Worm (Caenorhabditis elegans) whole organism, mixed stage, embryonic: ENCODE results near the gene R08D7.4.

Experiments used
- ceh-39 ChIP-seq: fragments of 150-350 bp; optimal IDR thresholded peaks from 2 replicates; lab custom pipeline; 2014; ENCODE audit warnings: missing biosample characterization, missing genetic modification characterization
- lin-13 ChIP-seq: fragments of 150-350 bp; optimal IDR thresholded peaks from 2 replicates; lab custom pipeline; 2014; ENCODE audit warnings: missing biosample characterization, missing genetic modification characterization
- nhr-28 ChIP-seq: fragments of 150-350 bp; optimal IDR thresholded peaks from 2 replicates; lab custom pipeline; 2014; ENCODE audit warnings: missing biosample characterization, missing genetic modification characterization
- nhr-76 ChIP-seq: sonication (generic microtip); optimal IDR thresholded peaks from 2 replicates; lab custom pipeline; 2017; ENCODE audit warnings: missing biosample characterization, missing genetic modification characterization
- sem-2 ChIP-seq: fragments of 200-800 bp; sonication (Bioruptor generic); optimal IDR thresholded peaks from 2 replicates; lab custom pipeline; 2018; ENCODE audit warnings: mild to moderate bottlenecking, missing genetic modification characterization, missing compliant biosample characterization
- ztf-11 ChIP-seq: fragments of 150-350 bp; optimal IDR thresholded peaks from 2 replicates; lab custom pipeline; 2014; ENCODE audit warnings: missing biosample characterization, missing genetic modification characterization

DNA sequence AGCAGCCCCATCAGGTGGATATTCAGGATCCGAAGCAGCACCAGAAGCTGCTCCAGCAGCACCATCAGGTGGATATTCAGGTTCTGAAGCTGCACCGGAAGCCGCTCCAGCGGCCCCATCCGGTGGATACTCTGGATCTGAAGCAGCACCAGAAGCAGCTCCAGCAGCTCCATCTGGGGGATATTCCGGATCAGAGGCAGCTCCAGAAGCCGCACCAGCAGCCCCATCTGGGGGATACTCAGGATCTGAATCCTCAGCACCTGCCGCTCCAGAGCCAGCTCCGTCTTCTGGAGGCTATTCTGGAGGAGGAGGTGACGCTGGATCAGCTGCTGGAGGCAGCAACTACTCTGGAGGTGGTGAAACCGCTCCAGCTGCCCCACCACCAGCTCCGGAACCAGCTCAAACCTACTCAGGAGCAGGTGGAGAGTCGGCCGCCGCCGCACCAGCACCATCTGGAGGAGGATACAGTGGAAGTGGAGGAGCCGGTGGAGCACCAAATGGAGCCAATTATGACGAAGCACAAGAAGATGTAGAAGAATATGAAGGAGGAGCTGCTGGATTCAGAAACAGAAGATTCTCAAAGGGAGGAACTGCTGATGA lies 6.9 kb upstream of the R08D7.4 start:
- TF ChIP-seq nhr-76 (tag; lab: Kevin White, UChicago) (no peak), lin-13 (tag; lab: Kevin White, UChicago) (no peak), ztf-11 (tag; lab: Kevin White, UChicago) (no peak), sem-2 (GFP tag; lab: Kevin White, UChicago) (no peak), nhr-28 (no peak), ceh-39 (tag; lab: Kevin White, UChicago) (no peak)
